Fruit fly (Drosophila melanogaster) whole organism, embryonic: ENCODE data around the gene Gas8.

ENCODE experiments used
- Asciz ChIP-seq: fragments of 200-800 bp; sonication (Bioruptor generic); optimal IDR thresholded peaks from 2 replicates; lab custom pipeline; 2017; ENCODE audit warnings: missing biosample characterization, mild to moderate bottlenecking, missing genetic modification characterization, missing genetic modification reagents
- BEAF-32 ChIP-seq: fragments of 200-800 bp; sonication (Bioruptor generic); optimal IDR thresholded peaks from 3 replicates; lab custom pipeline; 2017; ENCODE audit warnings: missing biosample characterization, missing genetic modification characterization, mild to moderate bottlenecking, moderate library complexity, missing genetic modification reagents
- CG10979 ChIP-seq: fragments of 200-800 bp; sonication (Bioruptor generic); optimal IDR thresholded peaks from 2 replicates; lab custom pipeline; 2018; ENCODE audit warnings: missing biosample characterization, mild to moderate bottlenecking, missing genetic modification characterization, moderate library complexity
- CG11093 ChIP-seq: fragments of 200-800 bp; sonication (Bioruptor generic); IDR thresholded peaks from 3 replicates; pipeline ENCODE4 v1.3.6; 2022; ENCODE audit warnings: missing biosample characterization, missing genetic modification characterization
- CG12744 ChIP-seq: fragments of 200-800 bp; sonication (Bioruptor generic); optimal IDR thresholded peaks from 2 replicates; lab custom pipeline; 2016; ENCODE audit warnings: missing biosample characterization, missing genetic modification characterization
- CG15601 ChIP-seq: fragments of 200-800 bp; sonication (Bioruptor generic); optimal IDR thresholded peaks from 3 replicates; lab custom pipeline; 2019; ENCODE audit warnings: missing biosample characterization, mild to moderate bottlenecking, missing genetic modification characterization, moderate library complexity
- CG16815 ChIP-seq: fragments of 200-800 bp; sonication (Bioruptor generic); optimal IDR thresholded peaks from 3 replicates; lab custom pipeline; 2017; ENCODE audit warnings: missing biosample characterization, mild to moderate bottlenecking, missing genetic modification characterization
- CG17361 ChIP-seq: fragments of 200-800 bp; sonication (Bioruptor generic); IDR thresholded peaks from 3 replicates; pipeline ENCODE4 v1.3.6; 2022; ENCODE audit warnings: missing biosample characterization, missing genetic modification characterization
- CG18599 ChIP-seq: fragments of 200-800 bp; sonication (Bioruptor generic); optimal IDR thresholded peaks from 3 replicates; lab custom pipeline; 2017; ENCODE audit warnings: missing biosample characterization, missing genetic modification characterization, mild to moderate bottlenecking, moderate library complexity, missing genetic modification reagents
- CG2116 ChIP-seq: fragments of 200-800 bp; sonication (Bioruptor generic); optimal IDR thresholded peaks from 3 replicates; lab custom pipeline; 2018; ENCODE audit warnings: missing biosample characterization, mild to moderate bottlenecking, missing genetic modification characterization
- CG4328 ChIP-seq: fragments of 200-800 bp; sonication (Bioruptor generic); optimal IDR thresholded peaks from 3 replicates; lab custom pipeline; 2017; ENCODE audit warnings: missing biosample characterization, missing genetic modification reagents, missing genetic modification characterization
- CG4424 ChIP-seq: fragments of 200-800 bp; sonication (Bioruptor generic); optimal IDR thresholded peaks from 3 replicates; lab custom pipeline; 2016; ENCODE audit warnings: missing biosample characterization, missing genetic modification characterization
- CG4707 ChIP-seq: fragments of 200-800 bp; sonication (Bioruptor generic); optimal IDR thresholded peaks from 2 replicates; lab custom pipeline; 2018; ENCODE audit warnings: missing biosample characterization, mild to moderate bottlenecking, missing genetic modification characterization, moderate library complexity
- CG4854 ChIP-seq: fragments of 200-800 bp; sonication (Bioruptor generic); optimal IDR thresholded peaks from 2 replicates; lab custom pipeline; 2016; ENCODE audit warnings: missing biosample characterization, missing genetic modification characterization, inconsistent platforms
- CG6765 ChIP-seq: fragments of 200-800 bp; sonication (Bioruptor generic); optimal IDR thresholded peaks from 3 replicates; lab custom pipeline; 2017; ENCODE audit warnings: missing biosample characterization, mild to moderate bottlenecking, missing genetic modification characterization
- CG6813 ChIP-seq: fragments of 200-800 bp; sonication (Bioruptor generic); optimal IDR thresholded peaks from 2 replicates; lab custom pipeline; 2017; ENCODE audit warnings: missing biosample characterization, missing genetic modification characterization, mild to moderate bottlenecking, moderate library complexity, missing genetic modification reagents
- D ChIP-seq, 2 experiments: fragments of 200-800 bp in 1 of 2; fragments of >200 bp in 1 of 2; sonication (Bioruptor generic) in 1 of 2; optimal IDR thresholded peaks; 2 replicates in 1 of 2; 3 replicates in 1 of 2; lab custom pipeline; 2017; ENCODE audit warnings: mild to moderate bottlenecking in 1 of 2, missing biosample characterization in 1 of 2, missing genetic modification characterization in 1 of 2, missing genetic modification reagents in 1 of 2
- HLH54F ChIP-seq: fragments of 200-800 bp; sonication (Bioruptor generic); optimal IDR thresholded peaks from 3 replicates; lab custom pipeline; 2016; ENCODE audit warnings: missing biosample characterization, missing genetic modification characterization
- Lhr ChIP-seq: fragments of 200-800 bp; sonication (Bioruptor generic); optimal IDR thresholded peaks from 3 replicates; lab custom pipeline; 2017; ENCODE audit warnings: mild to moderate bottlenecking, missing biosample characterization, missing genetic modification reagents, missing genetic modification characterization
- MESR4 ChIP-seq: fragments of 200-800 bp; sonication (Bioruptor generic); optimal IDR thresholded peaks from 2 replicates; lab custom pipeline; 2018; ENCODE audit warnings: missing biosample characterization, mild to moderate bottlenecking, missing genetic modification characterization, moderate library complexity
- Max ChIP-seq: fragments of 200-800 bp; sonication (Bioruptor generic); optimal IDR thresholded peaks from 2 replicates; lab custom pipeline; 2016; ENCODE audit warnings: missing biosample characterization, mild to moderate bottlenecking, missing genetic modification characterization
- NC2α ChIP-seq: fragments of 200-800 bp; sonication (Bioruptor generic); optimal IDR thresholded peaks from 2 replicates; lab custom pipeline; 2016; ENCODE audit warnings: missing biosample characterization, missing genetic modification characterization
- NfI ChIP-seq: fragments of 200-800 bp; sonication (Bioruptor generic); optimal IDR thresholded peaks from 3 replicates; lab custom pipeline; 2018; ENCODE audit warnings: missing biosample characterization, mild to moderate bottlenecking, missing genetic modification characterization, moderate library complexity
- Taf1 ChIP-seq: fragments of 200-800 bp; sonication (Bioruptor generic); IDR thresholded peaks from 2 replicates; pipeline ENCODE4 v1.3.6; 2022; ENCODE audit warnings: missing biosample characterization, missing genetic modification characterization
- Trl ChIP-seq, 3 experiments: fragments of >200 bp in 2 of 3; fragments of 200-800 bp in 1 of 3; sonication (Bioruptor generic) in 1 of 3; optimal IDR thresholded peaks; 2 replicates in 1 of 3; 3 replicates in 2 of 3; lab custom pipeline; 2016 to 2017; ENCODE audit warnings: missing biosample characterization in 1 of 3, missing genetic modification characterization in 1 of 3
- Vsx1 ChIP-seq: fragments of 200-800 bp; sonication (Bioruptor generic); optimal IDR thresholded peaks from 2 replicates; lab custom pipeline; 2017; ENCODE audit warnings: missing biosample characterization, mild to moderate bottlenecking, missing genetic modification characterization, missing genetic modification reagents
- ash1 ChIP-seq: fragments of 200-800 bp; sonication (Bioruptor generic); optimal IDR thresholded peaks from 2 replicates; lab custom pipeline; 2018; ENCODE audit warnings: missing biosample characterization, mild to moderate bottlenecking, missing genetic modification characterization
- btn ChIP-seq: fragments of 200-800 bp; sonication (Bioruptor generic); optimal IDR thresholded peaks from 2 replicates; lab custom pipeline; 2016; ENCODE audit warnings: missing biosample characterization, missing genetic modification characterization
- chif ChIP-seq, 2 experiments: fragments of 200-800 bp; sonication (Bioruptor generic); optimal IDR thresholded peaks; 3 replicates each; lab custom pipeline; 2016; ENCODE audit warnings: missing biosample characterization in 2 of 2, missing genetic modification characterization in 2 of 2
- croc ChIP-seq: fragments of 200-800 bp; sonication (Bioruptor generic); conservative IDR thresholded peaks from 3 replicates; pipeline ENCODE4 v1.3.6; 2022; ENCODE audit warnings: missing biosample characterization, missing genetic modification characterization
- da ChIP-seq: fragments of 200-800 bp; sonication (Bioruptor generic); optimal IDR thresholded peaks from 2 replicates; lab custom pipeline; 2016; ENCODE audit warnings: missing biosample characterization, missing genetic modification characterization
- dan ChIP-seq: fragments of 200-800 bp; sonication (Bioruptor generic); IDR thresholded peaks from 2 replicates; pipeline ENCODE4 v1.3.6; 2022; ENCODE audit warnings: missing biosample characterization, missing genetic modification characterization
- dimm ChIP-seq: fragments of 200-800 bp; sonication (Bioruptor generic); IDR thresholded peaks from 2 replicates; pipeline ENCODE4 v1.3.6; 2022; ENCODE audit warnings: missing biosample characterization, missing genetic modification characterization
- dmrt11E ChIP-seq: fragments of 200-800 bp; sonication (Bioruptor generic); optimal IDR thresholded peaks from 3 replicates; lab custom pipeline; 2018; ENCODE audit warnings: missing biosample characterization, mild to moderate bottlenecking, missing genetic modification characterization, moderate library complexity
- dmrt99B ChIP-seq: fragments of 200-800 bp; sonication (Bioruptor generic); optimal IDR thresholded peaks from 2 replicates; lab custom pipeline; 2018; ENCODE audit warnings: missing biosample characterization, mild to moderate bottlenecking, missing genetic modification characterization, moderate library complexity
- esg ChIP-seq: fragments of 200-800 bp; sonication (Bioruptor generic); conservative IDR thresholded peaks from 2 replicates; pipeline ENCODE4 v1.3.6; 2022; ENCODE audit warnings: missing biosample characterization, missing genetic modification characterization
- fd96Cb ChIP-seq: fragments of 200-800 bp; sonication (Bioruptor generic); optimal IDR thresholded peaks from 2 replicates; lab custom pipeline; 2018; ENCODE audit warnings: missing biosample characterization, mild to moderate bottlenecking, missing genetic modification characterization, moderate library complexity
- gce ChIP-seq: fragments of 200-800 bp; sonication (Bioruptor generic); IDR thresholded peaks from 3 replicates; pipeline ENCODE4 v1.3.6; 2022; ENCODE audit warnings: missing biosample characterization, missing genetic modification characterization
- hb ChIP-seq: fragments of 200-800 bp; sonication (Bioruptor generic); IDR thresholded peaks from 3 replicates; pipeline ENCODE4 v1.3.6; 2022; ENCODE audit warnings: missing biosample characterization, missing genetic modification characterization; ENCODE audit not compliant: partially characterized antibody
- her ChIP-seq: fragments of 200-800 bp; sonication (Bioruptor generic); optimal IDR thresholded peaks from 2 replicates; lab custom pipeline; 2016; ENCODE audit warnings: missing biosample characterization, missing genetic modification characterization
- knrl ChIP-seq: fragments of 200-800 bp; sonication (Bioruptor generic); IDR thresholded peaks from 3 replicates; pipeline ENCODE4 v1.3.6; 2022; ENCODE audit warnings: missing biosample characterization, missing genetic modification characterization; ENCODE audit not compliant: partially characterized antibody
- nerfin-2 ChIP-seq: fragments of 200-800 bp; sonication (Bioruptor generic); IDR thresholded peaks from 2 replicates; pipeline ENCODE4 v1.3.6; 2022; ENCODE audit warnings: missing biosample characterization, missing genetic modification characterization; ENCODE audit not compliant: partially characterized antibody
- odd ChIP-seq: fragments of 200-800 bp; sonication (Bioruptor generic); optimal IDR thresholded peaks from 2 replicates; lab custom pipeline; 2017; ENCODE audit warnings: missing biosample characterization, mild to moderate bottlenecking, missing genetic modification characterization
- ranshi ChIP-seq: fragments of 200-800 bp; sonication (Bioruptor generic); IDR thresholded peaks from 2 replicates; pipeline ENCODE4 v1.3.6; 2022; ENCODE audit warnings: missing biosample characterization, missing genetic modification characterization
- ro ChIP-seq: fragments of 200-800 bp; sonication (Bioruptor generic); IDR thresholded peaks from 2 replicates; pipeline ENCODE4 v1.3.6; 2022; ENCODE audit warnings: missing biosample characterization, missing genetic modification characterization
- salm ChIP-seq: fragments of 200-800 bp; sonication (Bioruptor generic); optimal IDR thresholded peaks from 2 replicates; lab custom pipeline; 2018; ENCODE audit warnings: missing biosample characterization, mild to moderate bottlenecking, missing genetic modification characterization
- tna ChIP-seq: fragments of 200-800 bp; sonication (Bioruptor generic); IDR thresholded peaks from 2 replicates; pipeline ENCODE4 v1.3.6; 2022; ENCODE audit warnings: missing biosample characterization, missing genetic modification characterization; ENCODE audit not compliant: partially characterized antibody
- wor ChIP-seq: fragments of 200-800 bp; sonication (Bioruptor generic); IDR thresholded peaks from 2 replicates; pipeline ENCODE4 v1.3.6; 2022; ENCODE audit warnings: missing biosample characterization, missing genetic modification characterization
- yki ChIP-seq: fragments of >200 bp; optimal IDR thresholded peaks from 3 replicates; lab custom pipeline; 2018

Gas8 gene

dm6 chrX:3455431-3456001 is 49.1 kb downstream of the Gas8 start (continued):
- TF ChIP-seq fd96Cb (tag; lab: Kevin White, UChicago) (peak; percentile 58), Max (GFP tag; lab: Kevin White, UChicago) (no peak), ranshi (GFP tag; lab: Robert Waterston, UW) (no peak), NfI (GFP tag; lab: Kevin White, UChicago) (peak; percentile 7), Taf1 (GFP tag; lab: Robert Waterston, UW) (no peak), Trl (optimal IDR thresholded peaks at IDR 0.05; lab: Kevin White, UChicago) (no peak), Trl (GFP tag; optimal IDR thresholded peaks at IDR 0.05; lab: Kevin White, UChicago) (no peak), CG4707 (GFP tag; lab: Kevin White, UChicago) (no peak), CG11093 (GFP tag; lab: Robert Waterston, UW) (no peak), CG6813 (GFP tag; lab: Kevin White, UChicago) (peak; percentile 24), dmrt11E (tag; lab: Kevin White, UChicago) (peak; percentile 12), CG15601 (peak; percentile 57), CG6765 (GFP tag; lab: Kevin White, UChicago) (no peak), CG17361 (GFP tag; lab: Robert Waterston, UW) (peak; percentile 53; the same call in 1 of the 3 replicates), HLH54F (no peak), dimm (no peak), CG4854 (GFP tag; lab: Kevin White, UChicago) (no peak), ro (GFP tag; lab: Robert Waterston, UW) (no peak), NC2α (GFP tag; lab: Kevin White, UChicago) (no peak), salm (tag; lab: Kevin White, UChicago) (peak; percentile 0), knrl (GFP tag; lab: Robert Waterston, UW) (no peak), her (no peak), tna (no peak), D (optimal IDR thresholded peaks at IDR 0.05; lab: Kevin White, UChicago) (no peak), D (GFP tag; optimal IDR thresholded peaks at IDR 0.05; lab: Kevin White, UChicago) (peak; percentile 45), odd (GFP tag; lab: Kevin White, UChicago) (no peak), Asciz (GFP tag; lab: Kevin White, UChicago) (peak; percentile 32), croc (GFP tag; lab: Robert Waterston, UW) (peak; percentile 55; the same call in 2 of the 3 replicates), CG18599 (peak; percentile 27), BEAF-32 (GFP tag; lab: Kevin White, UChicago) (no peak), ash1 (GFP tag; lab: Kevin White, UChicago) (no peak), chif (GFP tag; optimal IDR thresholded peaks at IDR 0.05; lab: Kevin White, UChicago) (no peak), da (GFP tag; lab: Kevin White, UChicago) (no peak), Vsx1 (GFP tag; lab: Kevin White, UChicago) (no peak), yki (lab: Kevin White, UChicago) (no peak), dmrt99B (tag; lab: Kevin White, UChicago) (peak; percentile 74), wor (peak; percentile 40; the same call in 1 of the 2 replicates), hb (GFP tag; lab: Robert Waterston, UW) (no peak), Lhr (GFP tag; lab: Kevin White, UChicago) (no peak), CG4328 (GFP tag; lab: Kevin White, UChicago) (no peak), CG12744 (GFP tag; lab: Kevin White, UChicago) (no peak), esg (GFP tag; lab: Robert Waterston, UW) (peak; percentile 54), gce (GFP tag; lab: Robert Waterston, UW) (no peak), dan (GFP tag; lab: Robert Waterston, UW) (no peak), CG16815 (no peak), CG2116 (GFP tag; lab: Kevin White, UChicago) (no peak), CG10979 (tag; lab: Kevin White, UChicago) (peak; percentile 65), btn (GFP tag; lab: Kevin White, UChicago) (no peak), nerfin-2 (GFP tag; lab: Robert Waterston, UW) (no peak), MESR4 (no peak), CG4424 (GFP tag; lab: Kevin White, UChicago) (peak; percentile 4)
